Worm (Caenorhabditis elegans): ENCODE results near the gene C29F5.8.

Gene C29F5.8

DNA sequence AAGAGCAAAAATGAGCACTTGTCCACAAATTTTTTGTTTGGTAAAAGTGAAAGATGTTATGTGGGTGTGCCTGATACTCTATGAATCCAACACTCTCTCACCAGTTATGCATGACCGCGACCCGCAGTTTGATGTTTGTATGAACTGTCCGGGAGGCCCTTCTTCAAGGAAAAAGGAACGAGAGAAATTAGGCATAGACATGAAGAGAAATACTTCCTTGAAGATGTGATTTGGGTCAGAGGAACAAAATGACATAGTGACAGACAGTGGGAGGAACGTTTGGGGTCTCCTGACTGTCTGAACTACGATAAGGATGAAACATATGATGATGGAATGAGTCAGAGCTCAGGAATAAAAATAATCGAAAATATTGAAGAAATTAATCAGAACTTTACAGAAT is 34.9 kb downstream of the C29F5.8 start:
- TF ChIP-seq cebp-2 (GFP tag; IDR thresholded peaks at IDR 0.05): no peak
- TF ChIP-seq bed-2 (GFP tag; IDR thresholded peaks at IDR 0.05): no peak
- TF ChIP-seq let-607 (tag; optimal IDR thresholded peaks at IDR 0.05): no peak
- TF ChIP-seq lag-1 (GFP tag; IDR thresholded peaks at IDR 0.05): no peak
- no peak for TF ChIP-seq snpc-4 (GFP tag; optimal IDR thresholded peaks at IDR 0.05)
- no peak for TF ChIP-seq snpc-4 (tag; optimal IDR thresholded peaks at IDR 0.05)
- no peak for TF ChIP-seq Y56A3A.18 (GFP tag; IDR thresholded peaks at IDR 0.05)
- no peak for TF ChIP-seq F57C9.4 (tag; optimal IDR thresholded peaks at IDR 0.05)
- no peak for TF ChIP-seq F33H1.4 (GFP tag; IDR thresholded peaks at IDR 0.05)
- no peak for TF ChIP-seq nfya-1 (tag; optimal IDR thresholded peaks at IDR 0.05; ENCODE audit: borderline replicate concordance, insufficient read depth)
- no peak for TF ChIP-seq lsl-1 (GFP tag; optimal IDR thresholded peaks at IDR 0.05)
- TF ChIP-seq pha-4 (tag; optimal IDR thresholded peaks at IDR 0.05): no peak
- no peak for TF ChIP-seq hmg-1.2 (GFP tag; IDR thresholded peaks at IDR 0.05)
- TF ChIP-seq ztf-3 (GFP tag; optimal IDR thresholded peaks at IDR 0.05): no peak
- no peak for TF ChIP-seq F10E7.11 (tag; optimal IDR thresholded peaks at IDR 0.05)

DNA sequence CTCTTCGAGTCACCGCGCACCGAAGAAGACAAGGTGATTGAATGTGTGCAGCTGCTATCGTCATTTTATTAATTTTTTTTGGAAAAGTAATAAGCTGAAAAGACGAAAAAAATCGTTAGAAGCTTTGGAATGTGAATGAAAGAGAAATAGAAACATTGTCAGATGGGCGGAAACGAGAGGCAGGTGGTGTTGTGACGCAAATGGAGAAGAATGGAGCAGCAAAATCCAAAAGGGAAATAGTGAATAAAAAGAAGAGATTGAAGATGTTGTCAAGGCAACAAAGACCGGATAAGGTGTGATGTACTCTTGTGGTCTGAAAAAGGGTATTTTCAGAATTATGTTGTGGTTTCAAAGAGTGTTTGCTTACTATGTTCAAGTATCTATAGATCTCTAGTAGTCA is 36.2 kb downstream of the C29F5.8 start:
- TF ChIP-seq lin-35 (GFP tag; optimal IDR thresholded peaks at IDR 0.05): no peak
- no peak for TF ChIP-seq K12H6.12 (tag; optimal IDR thresholded peaks at IDR 0.05)
- TF ChIP-seq F10E7.11 (tag; optimal IDR thresholded peaks at IDR 0.05): no peak
- TF ChIP-seq athp-1 (tag; optimal IDR thresholded peaks at IDR 0.05): no peak
- TF ChIP-seq let-607 (tag; optimal IDR thresholded peaks at IDR 0.05): no peak
- TF ChIP-seq lsl-1 (GFP tag; optimal IDR thresholded peaks at IDR 0.05): no peak
- TF ChIP-seq mxl-1 (tag; optimal IDR thresholded peaks at IDR 0.05): no peak
- TF ChIP-seq tbp1 (GFP tag; optimal IDR thresholded peaks at IDR 0.05): no peak
- TF ChIP-seq ztf-25 (GFP tag; IDR thresholded peaks at IDR 0.05): no peak

DNA sequence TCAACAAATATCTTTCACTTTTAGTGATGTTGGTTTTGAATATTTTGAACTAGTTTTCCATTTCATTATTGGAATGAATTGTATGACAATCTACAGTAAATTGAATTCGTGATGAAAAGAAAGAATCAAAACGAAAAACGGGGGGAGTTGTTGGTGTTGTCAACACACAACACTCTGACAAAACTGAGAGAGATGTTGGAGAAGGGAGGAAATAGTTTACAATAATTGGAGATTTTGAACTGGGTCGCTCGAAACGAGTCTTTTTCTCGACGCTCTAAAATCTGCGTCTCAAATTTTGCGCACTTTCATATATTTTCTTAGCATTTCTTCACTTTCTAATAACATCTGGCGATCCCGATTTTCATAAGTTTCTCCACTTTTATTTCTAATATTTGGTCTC is 37.7 kb downstream of the C29F5.8 start, which contains the start of gene txt-18:
Gene txt-18, plus strand, starts transcription at position 180 of the 400 bp plus-strand sequence.
- no peak for TF ChIP-seq ztf-18 (tag; optimal IDR thresholded peaks at IDR 0.05)
- no peak for TF ChIP-seq akir-1 (GFP tag; optimal IDR thresholded peaks at IDR 0.05)
- no peak for TF ChIP-seq egrh-3 (GFP tag; IDR thresholded peaks at IDR 0.05)
- TF ChIP-seq lsl-1 (GFP tag; optimal IDR thresholded peaks at IDR 0.05): no peak
- no peak for TF ChIP-seq ets-4 (GFP tag; optimal IDR thresholded peaks at IDR 0.05)
- no peak for TF ChIP-seq Y53F4B.3 (GFP tag; IDR thresholded peaks at IDR 0.05)
- no peak for TF ChIP-seq ztf-22 (GFP tag; optimal IDR thresholded peaks at IDR 0.05)
- TF ChIP-seq lin-54 (GFP tag; optimal IDR thresholded peaks at IDR 0.05): no peak
- no peak for TF ChIP-seq K12H6.12 (tag; optimal IDR thresholded peaks at IDR 0.05)
- TF ChIP-seq ceh-58 (GFP tag; IDR thresholded peaks at IDR 0.05): no peak
- TF ChIP-seq aptf-3 (GFP tag; IDR thresholded peaks at IDR 0.05): no peak
- no peak for TF ChIP-seq lag-1 (GFP tag; IDR thresholded peaks at IDR 0.05)
- TF ChIP-seq nhr-120 (GFP tag; IDR thresholded peaks at IDR 0.05): no peak
- no peak for TF ChIP-seq bed-1 (GFP tag; IDR thresholded peaks at IDR 0.05)
- TF ChIP-seq snpc-3.4 (tag; optimal IDR thresholded peaks at IDR 0.05): no peak
- TF ChIP-seq ceh-27 (GFP tag; optimal IDR thresholded peaks at IDR 0.05): no peak
- no peak for TF ChIP-seq cebp-1 (GFP tag; IDR thresholded peaks at IDR 0.05)
- TF ChIP-seq cebp-1 (tag; optimal IDR thresholded peaks at IDR 0.05): peak; percentile 5
- TF ChIP-seq hmg-1.2 (GFP tag; IDR thresholded peaks at IDR 0.05): peak; percentile 15; the same call in 1 of the 2 replicates
- 0 out of 2 replicates have a peak, but pooled peaks have one; percentile 6 for TF ChIP-seq dox-1 (GFP tag; IDR thresholded peaks at IDR 0.05)
- TF ChIP-seq ztf-28 (GFP tag; IDR thresholded peaks at IDR 0.05): no peak

All from whole organism, young adult.